Worm (Caenorhabditis elegans) whole organism, L4 larva: ENCODE data around the gene Y116A8C.49.

Source experiments
- F10B5.3 ChIP-seq: sonication (generic microtip); optimal IDR thresholded peaks from 2 replicates; lab custom pipeline; 2016; ENCODE audit warnings: mild to moderate bottlenecking, missing genetic modification characterization, missing compliant biosample characterization
- F49E8.2 ChIP-seq: sonication (generic microtip); optimal IDR thresholded peaks from 2 replicates; lab custom pipeline; 2016; ENCODE audit warnings: missing compliant biosample characterization, mild to moderate bottlenecking, missing genetic modification characterization, borderline replicate concordance
- Y105C5A.15 ChIP-seq: fragments of 200-800 bp; sonication (Bioruptor generic); IDR thresholded peaks from 2 replicates; pipeline ENCODE4 v1.3.6; 2022; ENCODE audit warnings: missing genetic modification characterization, missing compliant biosample characterization
- Y48G9A.11 ChIP-seq: fragments of 200-800 bp; sonication (Bioruptor generic); IDR thresholded peaks from 2 replicates; pipeline ENCODE4 v1.3.6; 2022; ENCODE audit warnings: missing genetic modification reagents, missing genetic modification characterization, missing compliant biosample characterization
- Y5F2A.4 ChIP-seq: fragments of 200-800 bp; sonication (Bioruptor generic); optimal IDR thresholded peaks from 2 replicates; lab custom pipeline; 2018; ENCODE audit warnings: mild to moderate bottlenecking, missing genetic modification characterization, missing compliant biosample characterization
- ZK546.5 ChIP-seq, 2 experiments: sonication (generic microtip); optimal IDR thresholded peaks; 2 replicates each; lab custom pipeline; 2017; ENCODE audit warnings: missing biosample characterization in 2 of 2, missing genetic modification characterization in 2 of 2
- aha-1 ChIP-seq: fragments of 150-350 bp; peaks from one replicate; lab custom pipeline; 2014; ENCODE audit warnings: missing biosample characterization, missing genetic modification characterization
- aly-2 ChIP-seq: sonication (generic microtip); optimal IDR thresholded peaks from 2 replicates; lab custom pipeline; 2018; ENCODE audit warnings: missing biosample characterization, missing genetic modification characterization
- ama-1 ChIP-seq: fragments of 150-350 bp; optimal IDR thresholded peaks from 2 replicates; lab custom pipeline; 2014; ENCODE audit warnings: inconsistent platforms, mixed read lengths
- arid-1 ChIP-seq: fragments of 200-800 bp; sonication (Bioruptor generic); conservative IDR thresholded peaks from 2 replicates; pipeline ENCODE4 v1.3.6; 2022; ENCODE audit warnings: missing genetic modification reagents, missing genetic modification characterization, missing compliant biosample characterization
- ceh-20 ChIP-seq: fragments of 200-800 bp; sonication (Bioruptor generic); IDR thresholded peaks from 2 replicates; pipeline ENCODE4 v1.3.6; 2022; ENCODE audit warnings: missing genetic modification reagents, missing genetic modification characterization, missing compliant biosample characterization
- ceh-32 ChIP-seq: sonication (generic microtip); optimal IDR thresholded peaks from 2 replicates; lab custom pipeline; 2016; ENCODE audit warnings: mild to moderate bottlenecking, missing genetic modification characterization, missing compliant biosample characterization; ENCODE audit not compliant: poor library complexity
- ceh-44 ChIP-seq: fragments of 200-800 bp; sonication (Bioruptor generic); IDR thresholded peaks from 2 replicates; pipeline ENCODE4 v1.3.6; 2022; ENCODE audit warnings: missing genetic modification reagents, missing genetic modification characterization, missing compliant biosample characterization
- ceh-62 ChIP-seq: sonication (generic microtip); optimal IDR thresholded peaks from 2 replicates; lab custom pipeline; 2017; ENCODE audit warnings: missing biosample characterization, missing genetic modification characterization
- ceh-82 ChIP-seq: sonication (generic microtip); optimal IDR thresholded peaks from 2 replicates; lab custom pipeline; 2017; ENCODE audit warnings: missing biosample characterization, missing genetic modification characterization
- ces-1 ChIP-seq: fragments of 150-350 bp; sonication (generic microtip); optimal IDR thresholded peaks from 4 replicates; lab custom pipeline; 2014; ENCODE audit warnings: missing biosample characterization, missing genetic modification reagents, missing genetic modification characterization
- daf-12 ChIP-seq: fragments of 150-350 bp; optimal IDR thresholded peaks from 2 replicates; lab custom pipeline; 2014; ENCODE audit warnings: missing biosample characterization, missing genetic modification reagents, missing genetic modification characterization
- daf-8 ChIP-seq: fragments of 200-800 bp; sonication (Bioruptor generic); IDR thresholded peaks from 2 replicates; pipeline ENCODE4 v1.3.6; 2022; ENCODE audit warnings: missing genetic modification characterization, missing compliant biosample characterization
- dmd-9 ChIP-seq: fragments of 200-800 bp; sonication (Bioruptor generic); IDR thresholded peaks from 2 replicates; pipeline ENCODE4 v1.3.6; 2022; ENCODE audit warnings: missing genetic modification reagents, missing genetic modification characterization, missing compliant biosample characterization
- dpl-1 ChIP-seq: fragments of 150-350 bp; optimal IDR thresholded peaks from 2 replicates; lab custom pipeline; 2014; ENCODE audit warnings: missing biosample characterization, missing genetic modification reagents, missing genetic modification characterization
- duxl-1 ChIP-seq: sonication (generic microtip); optimal IDR thresholded peaks from 2 replicates; lab custom pipeline; 2016; ENCODE audit warnings: mild to moderate bottlenecking, missing genetic modification characterization, moderate library complexity, missing compliant biosample characterization; ENCODE audit not compliant: poor library complexity
- fkh-10 ChIP-seq: fragments of 150-350 bp; optimal IDR thresholded peaks from 2 replicates; lab custom pipeline; 2014; ENCODE audit warnings: missing biosample characterization, missing genetic modification reagents, missing genetic modification characterization
- hlh-30 ChIP-seq: sonication (generic microtip); optimal IDR thresholded peaks from 2 replicates; lab custom pipeline; 2017; ENCODE audit warnings: antibody characterized with exemption, mild to moderate bottlenecking, missing genetic modification characterization, missing compliant biosample characterization; ENCODE audit not compliant: insufficient read depth
- jun-1 ChIP-seq: fragments of 150-350 bp; optimal IDR thresholded peaks from 2 replicates; lab custom pipeline; 2014; ENCODE audit warnings: missing biosample characterization, missing genetic modification reagents, missing genetic modification characterization
- lim-7 ChIP-seq: fragments of 200-800 bp; sonication (Bioruptor generic); IDR thresholded peaks from 2 replicates; pipeline ENCODE4 v1.3.6; 2022; ENCODE audit warnings: missing genetic modification characterization, missing compliant biosample characterization
- lin-1 ChIP-seq: fragments of 200-800 bp; sonication (Bioruptor generic); IDR thresholded peaks from 2 replicates; pipeline ENCODE4 v1.3.6; 2022; ENCODE audit warnings: missing genetic modification reagents, missing genetic modification characterization, missing compliant biosample characterization
- lin-15B ChIP-seq: fragments of 150-350 bp; sonication (generic microtip); optimal IDR thresholded peaks from 3 replicates; lab custom pipeline; 2014; ENCODE audit warnings: missing biosample characterization, missing genetic modification characterization
- lin-29 ChIP-seq: fragments of 200-800 bp; sonication (Bioruptor generic); IDR thresholded peaks from 2 replicates; pipeline ENCODE4 v1.3.6; 2022; ENCODE audit warnings: missing genetic modification reagents, missing genetic modification characterization, missing compliant biosample characterization
- lir-3 ChIP-seq: sonication (generic microtip); optimal IDR thresholded peaks from 2 replicates; lab custom pipeline; 2016; ENCODE audit warnings: mild to moderate bottlenecking, missing genetic modification characterization, missing compliant biosample characterization
- lsy-2 ChIP-seq, 2 experiments: fragments of 150-350 bp in 1 of 2; sonication (generic microtip) in 1 of 2; optimal IDR thresholded peaks; 2 replicates each; lab custom pipeline; 2014 to 2017; ENCODE audit warnings: missing biosample characterization in 2 of 2, missing genetic modification characterization in 2 of 2
- madf-9 ChIP-seq: fragments of 200-800 bp; sonication (Bioruptor generic); conservative IDR thresholded peaks from 2 replicates; pipeline ENCODE4 v1.3.6; 2022; ENCODE audit warnings: missing genetic modification reagents, missing genetic modification characterization, missing compliant biosample characterization
- mdl-1 ChIP-seq, 2 experiments: fragments of 150-350 bp in 1 of 2; sonication (generic microtip) in 1 of 2; optimal IDR thresholded peaks; 2 replicates each; lab custom pipeline; 2014 to 2017; ENCODE audit warnings: missing biosample characterization in 2 of 2, missing genetic modification characterization in 2 of 2
- nhr-11 ChIP-seq: fragments of 150-350 bp; optimal IDR thresholded peaks from 2 replicates; lab custom pipeline; 2014; ENCODE audit warnings: missing biosample characterization, missing genetic modification characterization
- nhr-237 ChIP-seq: sonication (generic microtip); optimal IDR thresholded peaks from 2 replicates; lab custom pipeline; 2017; ENCODE audit warnings: missing biosample characterization, missing genetic modification characterization
- nhr-41 ChIP-seq: fragments of 200-800 bp; sonication (Bioruptor generic); IDR thresholded peaks from 2 replicates; pipeline ENCODE4 v1.3.6; 2022; ENCODE audit warnings: missing genetic modification reagents, missing genetic modification characterization, missing compliant biosample characterization
- nhr-42 ChIP-seq: fragments of 200-800 bp; sonication (Bioruptor generic); IDR thresholded peaks from 2 replicates; pipeline ENCODE4 v1.3.6; 2022; ENCODE audit warnings: missing genetic modification characterization, missing compliant biosample characterization
- nhr-6 ChIP-seq: fragments of 150-350 bp; optimal IDR thresholded peaks from 2 replicates; lab custom pipeline; 2014; ENCODE audit warnings: missing biosample characterization, missing genetic modification characterization
- nhr-76 ChIP-seq: fragments of 150-350 bp; optimal IDR thresholded peaks from 2 replicates; lab custom pipeline; 2014; ENCODE audit warnings: missing biosample characterization, missing genetic modification characterization
- pha-4 ChIP-seq, 2 experiments: fragments of 150-350 bp in 1 of 2; fragments of 200-800 bp in 1 of 2; sonication (Bioruptor generic) in 1 of 2; IDR thresholded peaks in 1 of 2; optimal IDR thresholded peaks in 1 of 2; 2 replicates each; pipeline versions ENCODE4 v1.3.6 to Lab custom; 2014 to 2022; ENCODE audit warnings: missing genetic modification characterization in 2 of 2, missing genetic modification reagents in 2 of 2, missing biosample characterization in 1 of 2, missing compliant biosample characterization in 1 of 2
- php-3 ChIP-seq: fragments of 200-800 bp; sonication (Bioruptor generic); IDR thresholded peaks from 2 replicates; pipeline ENCODE4 v1.3.6; 2022; ENCODE audit warnings: missing genetic modification reagents, missing genetic modification characterization, missing compliant biosample characterization
- rbr-2 ChIP-seq: sonication (generic microtip); optimal IDR thresholded peaks from 2 replicates; lab custom pipeline; 2016; ENCODE audit warnings: missing genotype, missing genetic modification characterization, missing compliant biosample characterization
- sdz-12 ChIP-seq: fragments of 200-800 bp; sonication (Bioruptor generic); optimal IDR thresholded peaks from 2 replicates; lab custom pipeline; 2018; ENCODE audit warnings: mild to moderate bottlenecking, missing genetic modification characterization, missing compliant biosample characterization
- skn-1 ChIP-seq: fragments of 150-350 bp; optimal IDR thresholded peaks from 2 replicates; lab custom pipeline; 2014; ENCODE audit warnings: missing biosample characterization, missing genetic modification characterization
- snpc-4 ChIP-seq: fragments of 150-350 bp; optimal IDR thresholded peaks from 2 replicates; lab custom pipeline; 2014; ENCODE audit warnings: missing biosample characterization, missing genetic modification characterization
- tag-97 ChIP-seq: fragments of 200-800 bp; sonication (Bioruptor generic); IDR thresholded peaks from 2 replicates; pipeline ENCODE4 v1.3.6; 2022; ENCODE audit warnings: missing genetic modification characterization, missing compliant biosample characterization
- unc-39 ChIP-seq: sonication (generic microtip); optimal IDR thresholded peaks from 2 replicates; lab custom pipeline; 2017; ENCODE audit warnings: missing biosample characterization, missing genetic modification characterization
- unc-62 ChIP-seq, 3 experiments: fragments of 150-350 bp in 1 of 3; sonication (generic microtip); optimal IDR thresholded peaks in 2 of 3; peaks in 1 of 3; 1 replicate in 1 of 3; 2 replicates in 2 of 3; lab custom pipeline; 2014 to 2017; ENCODE audit warnings: missing biosample characterization in 3 of 3, missing genetic modification characterization in 3 of 3, missing genetic modification reagents in 3 of 3, missing genotype in 1 of 3
- zfp-2 ChIP-seq: sonication (generic microtip); optimal IDR thresholded peaks from 2 replicates; lab custom pipeline; 2016; ENCODE audit warnings: mild to moderate bottlenecking, missing genetic modification characterization, missing compliant biosample characterization
- zfp-3 ChIP-seq: fragments of 200-800 bp; sonication (Bioruptor generic); conservative IDR thresholded peaks from 2 replicates; pipeline ENCODE4 v1.3.6; 2022; ENCODE audit warnings: missing genetic modification reagents, missing genetic modification characterization, missing compliant biosample characterization
- zip-11 ChIP-seq: fragments of 200-800 bp; sonication (Bioruptor generic); IDR thresholded peaks from 2 replicates; pipeline ENCODE4 v1.3.6; 2022; ENCODE audit warnings: missing genetic modification characterization, missing compliant biosample characterization
- zip-2 ChIP-seq: fragments of 150-350 bp; optimal IDR thresholded peaks from 2 replicates; lab custom pipeline; 2014; ENCODE audit warnings: missing biosample characterization, missing genetic modification characterization
- ztf-11 ChIP-seq: fragments of 150-350 bp; optimal IDR thresholded peaks from 2 replicates; lab custom pipeline; 2014; ENCODE audit warnings: missing biosample characterization, missing genetic modification characterization

The Y116A8C.49 gene

ce11 chrIV:16946746-16947145 is 15.8 kb upstream of the Y116A8C.49 start, which contains the start of the genes Y116A8C.9 and arf-6 (continued):
- TF ChIP-seq zip-11 (GFP tag; lab: Robert Waterston, UW): no peak
- TF ChIP-seq ceh-62 (tag; lab: Kevin White, UChicago): no peak
- TF ChIP-seq nhr-11: no peak
- TF ChIP-seq fkh-10: no peak
- no peak for TF ChIP-seq Y105C5A.15 (GFP tag; lab: Robert Waterston, UW)
- TF ChIP-seq ceh-82 (tag; lab: Kevin White, UChicago): no peak
- TF ChIP-seq lir-3: no peak
- TF ChIP-seq mdl-1 (tag; optimal IDR thresholded peaks at IDR 0.05; lab: Kevin White, UChicago): no peak
- peak; percentile 62 for TF ChIP-seq hlh-30 (tag; lab: Kevin White, UChicago)
- TF ChIP-seq madf-9 (GFP tag; lab: Robert Waterston, UW): peak; percentile 44; the same call in 1 of the 2 replicates
- no peak for TF ChIP-seq zfp-3 (GFP tag; lab: Robert Waterston, UW)
- no peak for TF ChIP-seq snpc-4
- peak; percentile 48 for TF ChIP-seq F49E8.2 (tag; lab: Kevin White, UChicago)
- no peak for TF ChIP-seq Y48G9A.11 (GFP tag; lab: Robert Waterston, UW)
- peak; percentile 49 for TF ChIP-seq dpl-1
- TF ChIP-seq sdz-12: no peak
- peak; percentile 21 for TF ChIP-seq F10B5.3 (tag; lab: Kevin White, UChicago)
- no peak for TF ChIP-seq aly-2 (tag; lab: Kevin White, UChicago)
- no peak for TF ChIP-seq ama-1
- TF ChIP-seq nhr-6 (tag; lab: Kevin White, UChicago): peak; percentile 11
- TF ChIP-seq lsy-2 (tag; optimal IDR thresholded peaks at IDR 0.05; lab: Kevin White, UChicago): peak in 1 of 2 experiments; percentile 61
- no peak for TF ChIP-seq tag-97 (GFP tag; lab: Robert Waterston, UW)
- no peak for TF ChIP-seq nhr-76 (tag; lab: Kevin White, UChicago)
- peak; percentile 57; the same call in 1 of the 2 replicates for TF ChIP-seq nhr-42 (GFP tag; lab: Robert Waterston, UW)
- TF ChIP-seq lin-1: no peak
- no peak for TF ChIP-seq skn-1 (tag; lab: Kevin White, UChicago)
- TF ChIP-seq ZK546.5 (tag; optimal IDR thresholded peaks at IDR 0.05; lab: Kevin White, UChicago): no peak
- TF ChIP-seq pha-4 (GFP tag; IDR thresholded peaks at IDR 0.05; lab: Robert Waterston, UW): peak; percentile 39; the same call in 1 of the 2 replicates
- TF ChIP-seq pha-4 (tag; optimal IDR thresholded peaks at IDR 0.05; lab: Kevin White, UChicago): no peak
- TF ChIP-seq duxl-1 (tag; lab: Kevin White, UChicago): peak; percentile 78
- TF ChIP-seq dmd-9 (GFP tag; lab: Robert Waterston, UW): no peak
- no peak for TF ChIP-seq ztf-11 (tag; lab: Kevin White, UChicago)
- TF ChIP-seq jun-1 (tag; lab: Kevin White, UChicago): peak; percentile 30
- no peak for TF ChIP-seq lin-29 (GFP tag; lab: Robert Waterston, UW)
- peak; percentile 39 for TF ChIP-seq rbr-2 (tag; lab: Kevin White, UChicago)
- TF ChIP-seq ceh-44 (GFP tag; lab: Robert Waterston, UW): no peak
- no peak for TF ChIP-seq zfp-2 (tag; lab: Kevin White, UChicago)
- TF ChIP-seq daf-12 (tag; lab: Kevin White, UChicago): no peak
- TF ChIP-seq php-3: no peak
- 0 out of 2 replicates have a peak, but pooled peaks have one; percentile 19 for TF ChIP-seq arid-1 (GFP tag; lab: Robert Waterston, UW)
- no peak for TF ChIP-seq ces-1
- TF ChIP-seq lim-7 (GFP tag; lab: Robert Waterston, UW): no peak
- TF ChIP-seq nhr-41 (GFP tag; lab: Robert Waterston, UW): no peak
- no peak for TF ChIP-seq lin-15B (tag; lab: Kevin White, UChicago)
- TF ChIP-seq nhr-237: no peak
- TF ChIP-seq ceh-32 (tag; lab: Kevin White, UChicago): no peak
- TF ChIP-seq unc-39 (tag; lab: Kevin White, UChicago): no peak
- TF ChIP-seq daf-8 (GFP tag; lab: Robert Waterston, UW): no peak
- no peak for TF ChIP-seq ceh-20 (GFP tag; lab: Robert Waterston, UW)
- TF ChIP-seq zip-2 (tag; lab: Kevin White, UChicago): no peak
- no peak for TF ChIP-seq unc-62 (GFP tag; optimal IDR thresholded peaks at IDR 0.05 in 1 of 2; lab: Kevin White, UChicago)
- TF ChIP-seq unc-62 (tag; optimal IDR thresholded peaks at IDR 0.05; lab: Kevin White, UChicago): no peak
- TF ChIP-seq aha-1: peak; percentile 96
- TF ChIP-seq Y5F2A.4 (GFP tag; lab: Kevin White, UChicago): no peak
